Worm (Caenorhabditis elegans): ENCODE measurements around the gene srh-284.

Gene srh-284

ce11 chrV:17798789-17799188, 31.4 kb downstream of the srh-284 start, which contains the start of gene srx-18:
TSS of gene srx-18 (minus strand) at chrV:17798889.
- no peak for TF ChIP-seq ets-4 (GFP tag; optimal IDR thresholded peaks at IDR 0.05)
- no peak for TF ChIP-seq mes-4 (tag; optimal IDR thresholded peaks at IDR 0.05)
- TF ChIP-seq ztf-28 (GFP tag; IDR thresholded peaks at IDR 0.05): no peak
- TF ChIP-seq F57A8.1 (GFP tag; optimal IDR thresholded peaks at IDR 0.05): no peak
- no peak for TF ChIP-seq nhr-80 (tag; optimal IDR thresholded peaks at IDR 0.05)
- TF ChIP-seq K11D2.4 (GFP tag; IDR thresholded peaks at IDR 0.05): no peak
- no peak for TF ChIP-seq snpc-1.3 (tag; optimal IDR thresholded peaks at IDR 0.05; ENCODE audit: insufficient read depth)
- TF ChIP-seq nfya-2 (GFP tag; IDR thresholded peaks at IDR 0.05): no peak
- TF ChIP-seq madf-8 (GFP tag; conservative IDR thresholded peaks at IDR 0.05): no peak
- no peak for TF ChIP-seq lin-26 (GFP tag; IDR thresholded peaks at IDR 0.05)
- no peak for TF ChIP-seq ekl-4 (GFP tag; IDR thresholded peaks at IDR 0.05)
- TF ChIP-seq let-607 (tag; optimal IDR thresholded peaks at IDR 0.05): no peak

ce11 chrV:17800538-17800937, 33.2 kb downstream of the srh-284 start, which contains the start of gene srh-287:
TSS of gene srh-287 (plus strand) at chrV:17800838.
- TF ChIP-seq snpc-3.4 (tag; optimal IDR thresholded peaks at IDR 0.05): no peak
- no peak for TF ChIP-seq madf-10 (tag; optimal IDR thresholded peaks at IDR 0.05)

- no peak for TF ChIP-seq zim-3 (tag; optimal IDR thresholded peaks at IDR 0.05)
- no peak for TF ChIP-seq nhr-80 (tag; optimal IDR thresholded peaks at IDR 0.05)
- TF ChIP-seq zfh-2 (GFP tag; conservative IDR thresholded peaks at IDR 0.05): no peak
- no peak for TF ChIP-seq ztf-25 (GFP tag; IDR thresholded peaks at IDR 0.05)
- TF ChIP-seq let-526 (GFP tag; IDR thresholded peaks at IDR 0.05): no peak
- no peak for TF ChIP-seq fkh-3 (tag; optimal IDR thresholded peaks at IDR 0.05)
- no peak for TF ChIP-seq F33H1.4 (GFP tag; IDR thresholded peaks at IDR 0.05)
- TF ChIP-seq aptf-2 (GFP tag; conservative IDR thresholded peaks at IDR 0.05): no peak
- TF ChIP-seq hlh-26 (GFP tag; conservative IDR thresholded peaks at IDR 0.05): no peak
- TF ChIP-seq nhr-120 (GFP tag; IDR thresholded peaks at IDR 0.05): no peak
- TF ChIP-seq nfya-1 (tag; optimal IDR thresholded peaks at IDR 0.05; ENCODE audit: borderline replicate concordance, insufficient read depth): no peak
- TF ChIP-seq Y53F4B.3 (GFP tag; IDR thresholded peaks at IDR 0.05): no peak
- TF ChIP-seq B0035.1 (tag; optimal IDR thresholded peaks at IDR 0.05): no peak
These were observed 35.2 kb downstream of the srh-284 start, which contains the start of the genes Y94A7B.11 and srh-292 for ce11 chrV:17802519-17802918. TSS of gene Y94A7B.11 (minus strand) at chrV:17802619. TSS of gene srh-292 (plus strand) at chrV:17802769.

ce11 chrV:17805323-17805722, 38.0 kb downstream of the srh-284 start, which contains the start of gene srh-291:
TSS of gene srh-291 (plus strand) at chrV:17805623.
- TF ChIP-seq egrh-3 (GFP tag; IDR thresholded peaks at IDR 0.05): no peak
- TF ChIP-seq chd-7 (tag; optimal IDR thresholded peaks at IDR 0.05): no peak
- no peak for TF ChIP-seq F52B5.7 (tag; optimal IDR thresholded peaks at IDR 0.05)
- no peak for TF ChIP-seq ztf-6 (GFP tag; IDR thresholded peaks at IDR 0.05)
- no peak for TF ChIP-seq egl-18 (GFP tag; IDR thresholded peaks at IDR 0.05)
- no peak for TF ChIP-seq hrde-1 (tag; optimal IDR thresholded peaks at IDR 0.05; ENCODE audit: borderline replicate concordance)
- TF ChIP-seq hlh-12 (tag; optimal IDR thresholded peaks at IDR 0.05): no peak
